Fruit fly (Drosophila melanogaster) whole organism, adult: ENCODE data around the gene Ns1.

Experiments
- CG11617 ChIP-seq: fragments of 200-800 bp; sonication (Bioruptor generic); optimal IDR thresholded peaks from 2 replicates; lab custom pipeline; 2017; ENCODE audit warnings: mild to moderate bottlenecking, missing biosample characterization, missing genetic modification reagents, missing genetic modification characterization
- CG7101 ChIP-seq: fragments of 200-800 bp; sonication (Bioruptor generic); optimal IDR thresholded peaks from 2 replicates; lab custom pipeline; 2018; ENCODE audit warnings: missing biosample characterization, mild to moderate bottlenecking, missing genetic modification characterization, moderate library complexity
- Clk ChIP-seq: fragments of 200-800 bp; sonication (Bioruptor generic); optimal IDR thresholded peaks from 2 replicates; lab custom pipeline; 2017; ENCODE audit warnings: missing biosample characterization, missing genetic modification characterization
- Hr96 ChIP-seq: fragments of 200-800 bp; sonication (Bioruptor generic); optimal IDR thresholded peaks from 2 replicates; lab custom pipeline; 2016; ENCODE audit warnings: missing biosample characterization, missing genetic modification characterization
- Mnt ChIP-seq: fragments of 200-800 bp; sonication (Bioruptor generic); optimal IDR thresholded peaks from 2 replicates; lab custom pipeline; 2016; ENCODE audit warnings: missing biosample characterization, mild to moderate bottlenecking, missing genetic modification characterization
- bab1 ChIP-seq: fragments of 200-800 bp; sonication (Bioruptor generic); optimal IDR thresholded peaks from 3 replicates; lab custom pipeline; 2019; ENCODE audit warnings: missing biosample characterization, mild to moderate bottlenecking, missing genetic modification characterization, moderate library complexity
- cnc ChIP-seq, 2 experiments: fragments of >200 bp; optimal IDR thresholded peaks; 2 replicates each; lab custom pipeline; 2017
- kay ChIP-seq: fragments of 200-800 bp; sonication (Bioruptor generic); peaks from one replicate; lab custom pipeline; 2016; ENCODE audit warnings: missing biosample characterization, missing genetic modification characterization, borderline replicate concordance

DNA sequence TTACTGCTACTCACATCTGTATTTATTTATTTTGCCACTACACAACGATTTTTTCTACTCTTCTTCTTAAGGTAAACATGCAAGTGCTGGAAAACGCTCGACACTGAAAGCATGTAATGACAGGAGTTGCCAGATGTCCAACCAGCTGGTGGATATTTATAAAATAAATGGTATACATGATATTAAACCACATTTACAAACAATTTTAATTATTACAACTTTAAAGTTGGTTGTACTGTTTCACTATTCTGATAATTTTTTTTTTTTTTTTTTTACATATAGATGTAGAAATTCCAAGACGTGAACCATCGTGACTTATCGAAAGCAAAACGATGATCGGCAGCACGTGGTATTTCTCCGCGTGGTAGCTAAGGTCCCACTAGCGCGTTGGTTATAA lies 7.4 kb upstream of the Ns1 start, which contains the start of the genes Keap1 and kuk:
- TF ChIP-seq bab1 (GFP tag; lab: Kevin White, UChicago) (peak; percentile 23), kay (GFP tag; lab: Kevin White, UChicago) (no peak), Mnt (GFP tag; lab: Kevin White, UChicago) (peak; percentile 97), CG11617 (GFP tag; lab: Kevin White, UChicago) (peak; percentile 67), Clk (GFP tag; lab: Kevin White, UChicago) (peak; percentile 3), Hr96 (GFP tag; lab: Kevin White, UChicago) (peak; percentile 74), CG7101 (tag; lab: Kevin White, UChicago) (peak; percentile 77), cnc (optimal IDR thresholded peaks at IDR 0.05; lab: Kevin White, UChicago) (no peak)
